Fruit fly (Drosophila melanogaster) whole organism, prepupa: Measurements from ENCODE around the gene Pfas.
A peak's percentile ranks its signal among the peaks of the same experiment; 100 is the strongest.

ENCODE experiments used
- Blimp-1 ChIP-seq: fragments of 200-800 bp; sonication (Bioruptor generic); optimal IDR thresholded peaks from 3 replicates; lab custom pipeline; 2017; ENCODE audit warnings: missing biosample characterization, missing genetic modification characterization, mild to moderate bottlenecking, moderate library complexity, missing genetic modification reagents
- CG10669 ChIP-seq: fragments of 200-800 bp; sonication (Bioruptor generic); optimal IDR thresholded peaks from 3 replicates; lab custom pipeline; 2018; ENCODE audit warnings: missing biosample characterization, mild to moderate bottlenecking, missing genetic modification characterization, moderate library complexity
- CG11294 ChIP-seq: fragments of 200-800 bp; sonication (Bioruptor generic); IDR thresholded peaks from 2 replicates; pipeline ENCODE4 v1.3.6; 2022; ENCODE audit warnings: missing biosample characterization, missing genetic modification characterization
- CG11762 ChIP-seq: fragments of 200-800 bp; sonication (Bioruptor generic); optimal IDR thresholded peaks from 3 replicates; lab custom pipeline; 2016; ENCODE audit warnings: missing biosample characterization, missing genetic modification characterization; ENCODE audit not compliant: insufficient read depth
- CG15336 ChIP-seq: fragments of 200-800 bp; sonication (Bioruptor generic); IDR thresholded peaks from 2 replicates; pipeline ENCODE4 v1.3.6; 2022; ENCODE audit warnings: missing biosample characterization, missing genetic modification characterization
- CG1621 ChIP-seq: fragments of 200-800 bp; sonication (Bioruptor generic); optimal IDR thresholded peaks from 3 replicates; lab custom pipeline; 2018; ENCODE audit warnings: missing biosample characterization, mild to moderate bottlenecking, missing genetic modification characterization
- CG16779 ChIP-seq: fragments of 200-800 bp; sonication (Bioruptor generic); optimal IDR thresholded peaks from 3 replicates; lab custom pipeline; 2017; ENCODE audit warnings: missing biosample characterization, mild to moderate bottlenecking, missing genetic modification characterization
- CG3032 ChIP-seq: fragments of 200-800 bp; optimal IDR thresholded peaks from 2 replicates; lab custom pipeline; 2019; ENCODE audit warnings: missing biosample characterization, mild to moderate bottlenecking, missing genetic modification characterization, moderate library complexity
- CG34406 ChIP-seq: fragments of 200-800 bp; sonication (Bioruptor generic); optimal IDR thresholded peaks from 3 replicates; lab custom pipeline; 2016; ENCODE audit warnings: missing biosample characterization, missing genetic modification characterization
- CG3919 ChIP-seq: fragments of 200-800 bp; sonication (Bioruptor generic); optimal IDR thresholded peaks from 3 replicates; lab custom pipeline; 2016; ENCODE audit warnings: missing biosample characterization, missing genetic modification characterization
- CG6163 ChIP-seq: fragments of 200-800 bp; sonication (Bioruptor generic); IDR thresholded peaks from 3 replicates; pipeline ENCODE4 v1.3.6; 2022; ENCODE audit warnings: missing biosample characterization, missing genetic modification characterization
- CG6276 ChIP-seq: fragments of 200-800 bp; sonication (Bioruptor generic); optimal IDR thresholded peaks from 2 replicates; lab custom pipeline; 2017; ENCODE audit warnings: missing biosample characterization, mild to moderate bottlenecking, missing genetic modification characterization
- CG6808 ChIP-seq: fragments of 200-800 bp; sonication (Bioruptor generic); optimal IDR thresholded peaks from 3 replicates; lab custom pipeline; 2017; ENCODE audit warnings: missing biosample characterization, missing genetic modification characterization, mild to moderate bottlenecking, moderate library complexity, missing genetic modification reagents
- CG6854 ChIP-seq: fragments of 200-800 bp; sonication (Bioruptor generic); optimal IDR thresholded peaks from 2 replicates; lab custom pipeline; 2017; ENCODE audit warnings: missing biosample characterization, mild to moderate bottlenecking, missing genetic modification characterization
- CG7368 ChIP-seq: fragments of 200-800 bp; sonication (Bioruptor generic); optimal IDR thresholded peaks from 3 replicates; lab custom pipeline; 2016; ENCODE audit warnings: missing biosample characterization, missing genetic modification characterization
- CG8119 ChIP-seq: fragments of 200-800 bp; sonication (Bioruptor generic); IDR thresholded peaks from 3 replicates; pipeline ENCODE4 v1.3.6; 2022; ENCODE audit warnings: missing biosample characterization, missing genetic modification characterization
- CG8319 ChIP-seq: fragments of 200-800 bp; sonication (Bioruptor generic); optimal IDR thresholded peaks from 3 replicates; lab custom pipeline; 2016; ENCODE audit warnings: missing biosample characterization, missing genetic modification characterization
- CG8632 ChIP-seq: fragments of 200-800 bp; sonication (Bioruptor generic); optimal IDR thresholded peaks from 3 replicates; lab custom pipeline; 2016; ENCODE audit warnings: missing biosample characterization, missing genetic modification characterization
- CG9139 ChIP-seq: fragments of 200-800 bp; sonication (Bioruptor generic); optimal IDR thresholded peaks from 3 replicates; lab custom pipeline; 2017; ENCODE audit warnings: missing biosample characterization, mild to moderate bottlenecking, missing genetic modification characterization
- Eip75B ChIP-seq: fragments of 200-800 bp; sonication (Bioruptor generic); optimal IDR thresholded peaks from 3 replicates; lab custom pipeline; 2016; ENCODE audit warnings: missing biosample characterization, missing genetic modification characterization
- Eip78C ChIP-seq: fragments of 200-800 bp; sonication (Bioruptor generic); peaks from one replicate; lab custom pipeline; 2016; ENCODE audit warnings: missing biosample characterization, missing genetic modification characterization
- Ets21C ChIP-seq: fragments of 200-800 bp; sonication (Bioruptor generic); optimal IDR thresholded peaks from 3 replicates; lab custom pipeline; 2016; ENCODE audit warnings: missing biosample characterization, missing genetic modification characterization
- Gug ChIP-seq: fragments of 200-800 bp; sonication (Bioruptor generic); IDR thresholded peaks from 2 replicates; pipeline ENCODE4 v1.3.6; 2022; ENCODE audit warnings: missing biosample characterization, missing genetic modification characterization
- Hr38 ChIP-seq: sonication (Bioruptor generic); optimal IDR thresholded peaks from 2 replicates; lab custom pipeline; 2016; ENCODE audit warnings: missing biosample characterization, missing genetic modification characterization
- Met ChIP-seq: fragments of 200-800 bp; sonication (Bioruptor generic); optimal IDR thresholded peaks from 3 replicates; lab custom pipeline; 2016; ENCODE audit warnings: missing biosample characterization, missing genetic modification characterization
- Sox102F ChIP-seq: fragments of 200-800 bp; sonication (Bioruptor generic); optimal IDR thresholded peaks from 2 replicates; lab custom pipeline; 2016; ENCODE audit warnings: missing biosample characterization, mild to moderate bottlenecking, missing genetic modification characterization
- Sox14 ChIP-seq: fragments of 200-800 bp; sonication (Bioruptor generic); optimal IDR thresholded peaks from 3 replicates; lab custom pipeline; 2016; ENCODE audit warnings: missing biosample characterization, missing genetic modification characterization
- Sox15 ChIP-seq: fragments of 200-800 bp; sonication (Bioruptor generic); optimal IDR thresholded peaks from 3 replicates; lab custom pipeline; 2016; ENCODE audit warnings: missing biosample characterization, missing genetic modification characterization
- achi ChIP-seq: fragments of 200-800 bp; sonication (Bioruptor generic); optimal IDR thresholded peaks from 3 replicates; lab custom pipeline; 2016; ENCODE audit warnings: missing biosample characterization, missing genetic modification characterization
- cyc ChIP-seq: fragments of 200-800 bp; sonication (Bioruptor generic); optimal IDR thresholded peaks from 3 replicates; lab custom pipeline; 2016; ENCODE audit warnings: missing biosample characterization, missing genetic modification characterization
- dac ChIP-seq: fragments of 200-800 bp; sonication (Bioruptor generic); optimal IDR thresholded peaks from 2 replicates; lab custom pipeline; 2017; ENCODE audit warnings: missing biosample characterization, mild to moderate bottlenecking, missing genetic modification characterization
- dsx ChIP-seq: fragments of 200-800 bp; optimal IDR thresholded peaks from 3 replicates; lab custom pipeline; 2019; ENCODE audit warnings: missing biosample characterization, mild to moderate bottlenecking, missing genetic modification characterization, moderate library complexity; ENCODE audit not compliant: poor library complexity, severe bottlenecking
- esn ChIP-seq: fragments of 200-800 bp; sonication (Bioruptor generic); optimal IDR thresholded peaks from 2 replicates; lab custom pipeline; 2016; ENCODE audit warnings: missing biosample characterization, mild to moderate bottlenecking, missing genetic modification characterization, moderate library complexity
- fd59A ChIP-seq: fragments of 200-800 bp; sonication (Bioruptor generic); optimal IDR thresholded peaks from 2 replicates; lab custom pipeline; 2017; ENCODE audit warnings: missing biosample characterization, mild to moderate bottlenecking, missing genetic modification characterization, missing genetic modification reagents
- fkh ChIP-seq: fragments of 200-800 bp; sonication (Bioruptor generic); optimal IDR thresholded peaks from 3 replicates; lab custom pipeline; 2017; ENCODE audit warnings: missing biosample characterization, mild to moderate bottlenecking, missing genetic modification characterization, moderate library complexity
- net ChIP-seq: fragments of 200-800 bp; sonication (Bioruptor generic); optimal IDR thresholded peaks from 3 replicates; lab custom pipeline; 2016; ENCODE audit warnings: missing biosample characterization, missing genetic modification characterization
- pdm3 ChIP-seq: fragments of 200-800 bp; sonication (Bioruptor generic); optimal IDR thresholded peaks from 3 replicates; lab custom pipeline; 2016; ENCODE audit warnings: missing biosample characterization, missing genetic modification characterization
- salr ChIP-seq, 2 experiments: fragments of 200-800 bp; sonication (Bioruptor generic); optimal IDR thresholded peaks; 3 replicates each; lab custom pipeline; 2016 to 2018; ENCODE audit warnings: missing biosample characterization in 2 of 2, missing genetic modification characterization in 2 of 2, mild to moderate bottlenecking in 1 of 2
- spab ChIP-seq: fragments of 200-800 bp; sonication (Bioruptor generic); optimal IDR thresholded peaks from 2 replicates; lab custom pipeline; 2017; ENCODE audit warnings: missing biosample characterization, mild to moderate bottlenecking, missing genetic modification characterization, missing genetic modification reagents
- ss ChIP-seq, 2 experiments: fragments of 200-800 bp; sonication (Bioruptor generic); optimal IDR thresholded peaks; 2 replicates in 1 of 2; 3 replicates in 1 of 2; lab custom pipeline; 2017 to 2018; ENCODE audit warnings: mild to moderate bottlenecking in 2 of 2, missing biosample characterization in 2 of 2, missing genetic modification characterization in 2 of 2, moderate library complexity in 1 of 2
- svp ChIP-seq: fragments of 200-800 bp; sonication (Bioruptor generic); peaks from one replicate; lab custom pipeline; 2016; ENCODE audit warnings: missing biosample characterization, missing genetic modification characterization

Pfas gene

DNA sequence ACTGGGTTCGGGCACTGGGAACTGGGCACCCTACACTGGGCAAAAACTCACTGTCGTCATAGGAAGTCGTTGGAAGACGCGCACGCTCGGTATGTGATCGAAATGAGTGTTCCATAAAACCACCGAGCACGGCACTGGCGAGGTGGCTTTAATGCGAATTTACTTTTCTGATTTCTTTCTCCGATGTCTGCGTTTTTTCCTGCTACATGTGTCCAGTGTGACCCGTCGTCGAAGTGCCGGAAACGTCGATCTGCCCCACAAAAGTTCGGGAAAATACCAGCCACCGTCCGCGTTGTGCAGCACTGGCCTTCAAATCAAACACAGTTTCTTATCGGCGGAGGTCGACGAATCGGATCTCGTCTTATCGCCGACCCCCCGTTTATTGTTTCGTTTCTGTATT, 46.6 kb downstream of the Pfas start, which contains the start of gene Kdm5 (continued):
- no peak for TF ChIP-seq CG1621
- TF ChIP-seq ss (GFP tag; optimal IDR thresholded peaks at IDR 0.05; lab: Kevin White, UChicago), result peak in 1 of 2 experiments; percentile 7
- TF ChIP-seq fkh, result no peak
- TF ChIP-seq CG11762 (GFP tag; lab: Kevin White, UChicago), result no peak
- no peak for TF ChIP-seq dac (GFP tag; lab: Kevin White, UChicago)
- TF ChIP-seq Eip75B, result peak; percentile 17
- no peak for TF ChIP-seq Gug (GFP tag; lab: Robert Waterston, UW)
- no peak for TF ChIP-seq CG34406 (GFP tag; lab: Kevin White, UChicago)
- TF ChIP-seq Hr38, result no peak
- TF ChIP-seq dsx (GFP tag; lab: Kevin White, UChicago), result no peak
- no peak for TF ChIP-seq cyc (GFP tag; lab: Kevin White, UChicago)
- TF ChIP-seq Sox15, result no peak
- TF ChIP-seq Eip78C (GFP tag; lab: Kevin White, UChicago), result peak; percentile 43
- no peak for TF ChIP-seq CG8319 (GFP tag; lab: Kevin White, UChicago)
- no peak for TF ChIP-seq CG11294 (GFP tag; lab: Robert Waterston, UW)
- no peak for TF ChIP-seq CG9139 (GFP tag; lab: Kevin White, UChicago)
- TF ChIP-seq CG3919, result no peak
- TF ChIP-seq Met (GFP tag; lab: Kevin White, UChicago), result peak; percentile 17
- TF ChIP-seq spab, result no peak
- peak; percentile 96 for TF ChIP-seq svp
- TF ChIP-seq CG6854, result peak; percentile 20
- TF ChIP-seq Sox102F (GFP tag; lab: Kevin White, UChicago), result no peak
- 0 out of 3 replicates have a peak, but pooled peaks have one; percentile 26 for TF ChIP-seq CG8119
- no peak for TF ChIP-seq pdm3 (GFP tag; lab: Kevin White, UChicago)
- no peak for TF ChIP-seq Blimp-1 (GFP tag; lab: Kevin White, UChicago)
- 0 out of 3 replicates have a peak, but pooled peaks have one; percentile 16 for TF ChIP-seq CG6163 (GFP tag; lab: Robert Waterston, UW)
- TF ChIP-seq CG16779 (tag; lab: Kevin White, UChicago), result no peak

DNA sequence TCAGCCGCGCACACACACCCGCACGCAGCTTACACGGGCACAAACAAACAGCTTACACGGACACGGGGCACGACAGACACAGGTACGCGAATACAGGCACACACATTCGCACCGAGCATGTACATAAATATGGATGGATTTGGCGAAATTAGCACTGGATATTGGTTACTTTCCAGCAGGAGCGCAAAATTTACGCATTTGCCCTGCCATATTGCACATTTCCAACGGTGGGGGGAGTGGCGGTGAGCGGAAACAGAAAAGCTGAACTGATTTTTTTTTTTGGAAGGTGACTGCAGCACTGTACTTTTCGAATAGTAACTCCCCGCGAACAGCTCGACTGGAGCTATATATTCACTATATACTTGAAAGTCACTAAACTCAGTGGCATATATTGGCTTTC, 47.5 kb downstream of the Pfas start:
- TF ChIP-seq CG15336 (GFP tag; lab: Robert Waterston, UW) (peak; percentile 11; the same call in 1 of the 2 replicates), CG3032 (tag; lab: Kevin White, UChicago) (no peak), Sox102F (GFP tag; lab: Kevin White, UChicago) (no peak)

DNA sequence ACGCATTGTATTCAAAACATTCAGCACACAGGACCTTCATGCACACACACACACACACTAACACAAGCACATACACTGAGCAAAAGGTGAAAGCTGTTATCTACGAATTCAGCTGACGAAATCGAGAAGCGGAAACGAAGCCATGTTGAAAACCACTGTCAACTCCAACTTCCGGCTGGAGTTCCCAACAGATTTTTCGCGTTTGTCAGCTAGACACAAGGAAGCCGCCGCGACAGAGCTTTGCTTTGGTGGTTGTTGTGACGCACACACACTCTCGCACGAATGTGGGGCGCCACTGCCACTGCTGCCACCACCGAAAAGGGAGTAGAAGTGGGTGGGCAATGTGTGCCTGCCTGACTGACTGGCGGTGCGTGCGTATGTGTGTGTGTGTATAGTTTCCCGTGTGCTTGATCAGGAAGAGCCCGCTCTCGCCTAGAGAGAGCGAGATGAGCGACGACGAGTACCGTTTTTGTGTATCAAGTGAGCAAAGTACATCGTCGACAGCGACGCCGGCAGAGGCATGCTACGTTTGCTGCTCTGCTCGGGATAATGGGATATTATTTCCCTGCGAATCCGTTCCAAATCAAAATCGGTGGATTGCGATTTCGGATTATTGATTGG, 48.1 kb downstream of the Pfas start:
- TF ChIP-seq fd59A (GFP tag; lab: Kevin White, UChicago) (peak; percentile 16), CG6276 (peak; percentile 22), Blimp-1 (GFP tag; lab: Kevin White, UChicago) (peak; percentile 50), CG6854 (peak; percentile 69), CG10669 (GFP tag; lab: Kevin White, UChicago) (peak; percentile 39), CG9139 (GFP tag; lab: Kevin White, UChicago) (peak; percentile 57), CG6808 (GFP tag; lab: Kevin White, UChicago) (peak; percentile 60), CG7368 (GFP tag; lab: Kevin White, UChicago) (peak; percentile 12), CG15336 (GFP tag; lab: Robert Waterston, UW) (no peak), CG8119 (peak; percentile 35; the same call in 1 of the 3 replicates), dac (GFP tag; lab: Kevin White, UChicago) (no peak), CG8632 (GFP tag; lab: Kevin White, UChicago) (peak; percentile 44), ss (GFP tag; optimal IDR thresholded peaks at IDR 0.05; lab: Kevin White, UChicago) (peak; percentile 30 to 78), CG3032 (tag; lab: Kevin White, UChicago) (no peak), Sox14 (GFP tag; lab: Kevin White, UChicago) (no peak), spab (peak; percentile 55), Eip78C (GFP tag; lab: Kevin White, UChicago) (peak; percentile 71), esn (peak; percentile 45), salr (GFP tag; optimal IDR thresholded peaks at IDR 0.05; lab: Kevin White, UChicago) (peak in 1 of 2 experiments; percentile 8), CG8319 (GFP tag; lab: Kevin White, UChicago) (peak; percentile 12), CG6163 (GFP tag; lab: Robert Waterston, UW) (0 out of 3 replicates have a peak, but pooled peaks have one; percentile 50), pdm3 (GFP tag; lab: Kevin White, UChicago) (no peak), net (GFP tag; lab: Kevin White, UChicago) (no peak), CG34406 (GFP tag; lab: Kevin White, UChicago) (peak; percentile 29), CG1621 (peak; percentile 37), achi (GFP tag; lab: Kevin White, UChicago) (peak; percentile 72), Ets21C (GFP tag; lab: Kevin White, UChicago) (no peak), svp (no peak)
